Worm (Caenorhabditis elegans): Measurements from ENCODE around the gene C55A6.3.

DNA sequence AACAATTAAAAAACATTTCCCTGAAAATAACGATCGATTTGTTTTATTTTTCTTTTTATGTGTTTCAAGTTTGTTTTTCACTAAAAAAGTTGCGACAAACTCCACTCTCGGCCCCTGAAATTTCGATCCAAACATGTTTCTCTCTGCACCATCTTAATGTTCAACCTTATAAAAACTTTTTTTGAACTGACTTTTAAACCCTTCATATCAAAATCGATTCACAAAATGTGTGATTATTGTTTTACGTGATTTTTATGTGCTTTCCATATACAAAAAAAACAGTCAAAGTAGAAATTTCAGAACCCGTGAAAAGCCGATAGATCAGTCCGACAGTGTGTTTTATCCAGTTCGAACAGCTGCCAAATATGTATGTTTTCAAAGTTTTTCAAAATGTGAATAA lies 14.2 kb upstream of the C55A6.3 start, which contains the start of gene ccch-1:
- TF ChIP-seq ZK337.2 (GFP tag; IDR thresholded peaks at IDR 0.05) (no peak), nhr-76 (tag; optimal IDR thresholded peaks at IDR 0.05) (no peak), hlh-30 (tag; optimal IDR thresholded peaks at IDR 0.05; ENCODE audit: insufficient read depth) (no peak), nhr-11 (tag; optimal IDR thresholded peaks at IDR 0.05) (no peak)
